Worm (Caenorhabditis elegans): ENCODE results near the gene col-20.

Gene col-20

ce11 chrII:4857873-4858364, 12.7 kb downstream of the col-20 start, which contains the start of gene F11G11.5:
F11G11.5 (plus strand) TSS chrII:4857923.
- peak; percentile 76 for TF ChIP-seq ama-1 (optimal IDR thresholded peaks at IDR 0.05)
- TF ChIP-seq elt-3 (tag; optimal IDR thresholded peaks at IDR 0.05), result no peak
- peak; percentile 4 for TF ChIP-seq nhr-43 (tag; optimal IDR thresholded peaks at IDR 0.05; ENCODE audit: poor library complexity, severe bottlenecking)

ce11 chrII:4857086-4857485, 13.5 kb downstream of the col-20 start:
- TF ChIP-seq nhr-76 (tag; optimal IDR thresholded peaks at IDR 0.05), result no peak
- no peak for TF ChIP-seq daf-12 (tag; optimal IDR thresholded peaks at IDR 0.05)
- peak; percentile 25 for TF ChIP-seq pqm-1 (tag; optimal IDR thresholded peaks at IDR 0.05)
- TF ChIP-seq aly-2 (tag; optimal IDR thresholded peaks at IDR 0.05), result no peak
- no peak for TF ChIP-seq lin-39 (tag; optimal IDR thresholded peaks at IDR 0.05)
- peak; percentile 23 for TF ChIP-seq nhr-25 (tag; optimal IDR thresholded peaks at IDR 0.05)
- peak; percentile 69 for TF ChIP-seq ama-1 (optimal IDR thresholded peaks at IDR 0.05)
- TF ChIP-seq ceh-28 (tag; optimal IDR thresholded peaks at IDR 0.05), result peak; percentile 10
- peak; percentile 96 for TF ChIP-seq elt-2 (tag; optimal IDR thresholded peaks at IDR 0.05)
- TF ChIP-seq nhr-237 (tag; optimal IDR thresholded peaks at IDR 0.05), result no peak
- no peak for TF ChIP-seq skn-1 (tag; optimal IDR thresholded peaks at IDR 0.05)
- no peak for TF ChIP-seq lin-15B (tag; optimal IDR thresholded peaks at IDR 0.05)
- TF ChIP-seq lsy-12 (tag; optimal IDR thresholded peaks at IDR 0.05), result peak; percentile 36
- peak; percentile 4 for TF ChIP-seq pha-4 (tag; optimal IDR thresholded peaks at IDR 0.05)
- TF ChIP-seq nfya-1 (tag; optimal IDR thresholded peaks at IDR 0.05; ENCODE audit: insufficient read depth), result peak; percentile 26

- TF ChIP-seq aly-2 (tag; optimal IDR thresholded peaks at IDR 0.05) (no peak), egl-27 (tag; optimal IDR thresholded peaks at IDR 0.05) (no peak), nhr-77 (tag; optimal IDR thresholded peaks at IDR 0.05) (no peak), elt-1 (tag; optimal IDR thresholded peaks at IDR 0.05) (peak; percentile 90), R02D3.7 (tag; optimal IDR thresholded peaks at IDR 0.05) (no peak), lsy-12 (tag; optimal IDR thresholded peaks at IDR 0.05) (no peak), nhr-25 (tag; optimal IDR thresholded peaks at IDR 0.05) (peak; percentile 54), lin-39 (tag; optimal IDR thresholded peaks at IDR 0.05) (no peak), jun-1 (tag; optimal IDR thresholded peaks at IDR 0.05) (peak; percentile 10), tbx-2 (tag; optimal IDR thresholded peaks at IDR 0.05) (no peak), fkh-2 (tag; optimal IDR thresholded peaks at IDR 0.05) (no peak), nhr-28 (tag; optimal IDR thresholded peaks at IDR 0.05) (no peak), nhr-12 (tag; optimal IDR thresholded peaks at IDR 0.05) (no peak), ZK546.5 (tag; optimal IDR thresholded peaks at IDR 0.05) (no peak), elt-3 (tag; optimal IDR thresholded peaks at IDR 0.05) (no peak), pha-4 (tag; optimal IDR thresholded peaks at IDR 0.05) (peak; percentile 1), nhr-76 (tag; optimal IDR thresholded peaks at IDR 0.05) (no peak), nhr-23 (tag; optimal IDR thresholded peaks at IDR 0.05) (peak; percentile 40), mml-1 (tag; optimal IDR thresholded peaks at IDR 0.05) (no peak), egl-5 (tag; optimal IDR thresholded peaks at IDR 0.05) (no peak), ztf-4 (tag; optimal IDR thresholded peaks at IDR 0.05) (no peak), elt-2 (tag; optimal IDR thresholded peaks at IDR 0.05) (peak; percentile 36), fkh-10 (GFP tag; optimal IDR thresholded peaks at IDR 0.05) (no peak), nhr-67 (tag; optimal IDR thresholded peaks at IDR 0.05) (no peak), daf-12 (tag; optimal IDR thresholded peaks at IDR 0.05) (no peak), ama-1 (optimal IDR thresholded peaks at IDR 0.05) (no peak), snpc-4 (tag; optimal IDR thresholded peaks at IDR 0.05) (no peak), hmg-11 (tag; optimal IDR thresholded peaks at IDR 0.05) (no peak), ceh-9 (tag; optimal IDR thresholded peaks at IDR 0.05) (no peak), nhr-11 (tag; optimal IDR thresholded peaks at IDR 0.05) (no peak)
Observed at ce11 chrII:4856113-4856512, 14.5 kb downstream of the col-20 start.

ce11 chrII:4855489-4855888, 15.1 kb downstream of the col-20 start:
- peak; percentile 2 for TF ChIP-seq lin-15B (tag; optimal IDR thresholded peaks at IDR 0.05)
- no peak for TF ChIP-seq skn-1 (tag; optimal IDR thresholded peaks at IDR 0.05)
- no peak for TF ChIP-seq egl-27 (tag; optimal IDR thresholded peaks at IDR 0.05)
- TF ChIP-seq snpc-4 (tag; optimal IDR thresholded peaks at IDR 0.05), result peak; percentile 7
- TF ChIP-seq nfya-1 (tag; optimal IDR thresholded peaks at IDR 0.05; ENCODE audit: insufficient read depth), result peak; percentile 41

Measured in whole organism, L3 larva.